Worm (Caenorhabditis elegans): Measurements from ENCODE around the gene ram-5.

ram-5 gene

DNA sequence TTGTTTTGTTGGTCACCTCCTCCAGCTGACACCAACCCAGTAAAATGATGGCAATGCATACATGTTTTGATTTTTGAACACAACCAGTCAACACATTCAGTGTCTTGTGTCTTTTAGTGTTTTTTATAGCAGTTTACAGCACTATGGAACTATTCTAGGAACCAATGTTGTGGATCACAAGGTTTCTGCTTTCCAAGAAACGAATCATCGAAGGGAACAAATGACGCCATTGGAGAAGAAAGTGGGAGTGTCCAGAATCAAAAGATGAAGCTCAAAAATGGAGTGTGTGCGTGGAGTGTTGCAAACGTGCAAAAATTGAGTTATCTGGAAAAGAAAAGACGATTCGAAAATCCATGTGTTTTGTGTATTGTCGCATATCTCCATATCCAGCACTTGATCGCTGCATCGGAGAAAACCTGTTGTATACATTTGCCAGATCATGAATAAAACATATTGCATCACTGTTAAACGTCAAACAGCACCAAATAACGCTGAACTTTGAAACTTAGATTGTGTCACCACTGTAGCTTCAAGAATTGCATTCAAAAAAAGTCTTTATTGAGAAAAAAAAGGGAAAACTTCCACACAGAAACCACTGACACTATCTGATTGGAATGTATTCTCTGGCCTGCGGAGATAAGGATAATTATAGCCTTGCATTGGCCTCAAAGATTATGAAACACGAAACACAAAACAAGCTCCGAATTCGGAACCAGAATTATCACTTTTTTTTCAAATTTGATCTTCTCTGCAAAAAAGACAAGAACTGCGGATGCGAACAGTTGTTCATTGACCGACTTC, 12.5 kb downstream of the ram-5 start:
- TF ChIP-seq vab-15 (tag; optimal IDR thresholded peaks at IDR 0.05) (no peak), lin-35 (GFP tag; optimal IDR thresholded peaks at IDR 0.05) (no peak), isw-1 (GFP tag; IDR thresholded peaks at IDR 0.05) (no peak), unc-86 (tag; optimal IDR thresholded peaks at IDR 0.05) (peak; percentile 81), ces-1 (GFP tag; optimal IDR thresholded peaks at IDR 0.05) (no peak), nhr-85 (tag) (no peak), ets-5 (GFP tag; IDR thresholded peaks at IDR 0.05) (no peak), swsn-7 (tag; optimal IDR thresholded peaks at IDR 0.05) (peak; percentile 82), lin-15B (tag; optimal IDR thresholded peaks at IDR 0.05) (no peak), C04F5.9 (tag; optimal IDR thresholded peaks at IDR 0.05) (no peak), pax-3 (tag; optimal IDR thresholded peaks at IDR 0.05) (peak; percentile 87), irx-1 (tag; optimal IDR thresholded peaks at IDR 0.05) (peak; percentile 39), ceh-90 (tag; optimal IDR thresholded peaks at IDR 0.05) (no peak), lir-3 (tag; optimal IDR thresholded peaks at IDR 0.05; ENCODE audit: poor library complexity) (peak; percentile 35), dsc-1 (tag; optimal IDR thresholded peaks at IDR 0.05) (peak; percentile 86), ceh-63 (GFP tag; optimal IDR thresholded peaks at IDR 0.05) (no peak), nhr-237 (tag; optimal IDR thresholded peaks at IDR 0.05) (no peak), elt-2 (tag; optimal IDR thresholded peaks at IDR 0.05) (no peak), nhr-28 (tag; optimal IDR thresholded peaks at IDR 0.05) (no peak), fos-1 (tag; optimal IDR thresholded peaks at IDR 0.05) (peak; percentile 8), Y116A8C.19 (tag; optimal IDR thresholded peaks at IDR 0.05; ENCODE audit: borderline replicate concordance) (no peak), zip-4 (GFP tag; optimal IDR thresholded peaks at IDR 0.05) (peak; percentile 25), aly-2 (tag; optimal IDR thresholded peaks at IDR 0.05) (no peak), ztf-11 (tag; optimal IDR thresholded peaks at IDR 0.05) (no peak), ceh-82 (tag; optimal IDR thresholded peaks at IDR 0.05) (no peak), tbx-2 (tag; optimal IDR thresholded peaks at IDR 0.05) (no peak), efl-1 (optimal IDR thresholded peaks at IDR 0.05) (no peak), efl-1 (GFP tag; optimal IDR thresholded peaks at IDR 0.05 in 1 of 2) (no peak), lin-39 (tag; optimal IDR thresholded peaks at IDR 0.05) (no peak), lin-13 (GFP tag; optimal IDR thresholded peaks at IDR 0.05) (peak; percentile 67), fkh-8 (tag; optimal IDR thresholded peaks at IDR 0.05) (peak; percentile 99), ama-1 (optimal IDR thresholded peaks at IDR 0.05) (no peak), nhr-47 (tag; optimal IDR thresholded peaks at IDR 0.05) (peak; percentile 96), C16A3.4 (tag; optimal IDR thresholded peaks at IDR 0.05) (no peak), alr-1 (tag; optimal IDR thresholded peaks at IDR 0.05; ENCODE audit: borderline replicate concordance) (no peak), pqm-1 (tag; optimal IDR thresholded peaks at IDR 0.05) (no peak), mab-9 (GFP tag; IDR thresholded peaks at IDR 0.05) (no peak), unc-62 (GFP tag; optimal IDR thresholded peaks at IDR 0.05) (no peak), fkh-4 (tag; optimal IDR thresholded peaks at IDR 0.05; ENCODE audit: borderline replicate concordance) (no peak), unc-98 (GFP tag; IDR thresholded peaks at IDR 0.05) (no peak), tlp-1 (tag; optimal IDR thresholded peaks at IDR 0.05) (no peak), F16B12.6 (tag; optimal IDR thresholded peaks at IDR 0.05) (no peak), mep-1 (tag; optimal IDR thresholded peaks at IDR 0.05) (peak; percentile 46), sox-4 (tag; optimal IDR thresholded peaks at IDR 0.05) (peak; percentile 96), hlh-4 (tag; optimal IDR thresholded peaks at IDR 0.05) (peak; percentile 56), dpl-1 (GFP tag; optimal IDR thresholded peaks at IDR 0.05) (peak in 1 of 3 experiments; percentile 4), blmp-1 (tag; optimal IDR thresholded peaks at IDR 0.05) (peak; percentile 73), nhr-20 (tag; optimal IDR thresholded peaks at IDR 0.05) (peak; percentile 70), ceh-8 (GFP tag; optimal IDR thresholded peaks at IDR 0.05) (peak; percentile 61), lsy-2 (tag; optimal IDR thresholded peaks at IDR 0.05) (peak in 1 of 2 experiments; percentile 72), nhr-19 (GFP tag; conservative IDR thresholded peaks at IDR 0.05) (peak; percentile 68), jun-1 (tag; optimal IDR thresholded peaks at IDR 0.05) (no peak), xbp-1 (tag; optimal IDR thresholded peaks at IDR 0.05) (peak; percentile 60)

All from whole organism, L1 larva.